Worm (Caenorhabditis elegans) whole organism, L3 larva: ENCODE measurements around the gene gnrr-7.

Experiments used
- aly-2 ChIP-seq: fragments of 150-350 bp; optimal IDR thresholded peaks from 2 replicates; lab custom pipeline; 2014; ENCODE audit warnings: missing biosample characterization, missing genetic modification characterization
- elt-3 ChIP-seq, 3 experiments: fragments of 150-350 bp in 1 of 3; sonication (generic microtip) in 2 of 3; optimal IDR thresholded peaks; 2 replicates in 2 of 3; 4 replicates in 1 of 3; lab custom pipeline; 2014 to 2017; ENCODE audit warnings: missing biosample characterization in 3 of 3, missing genetic modification characterization in 3 of 3
- hmg-11 ChIP-seq: sonication (generic microtip); optimal IDR thresholded peaks from 2 replicates; lab custom pipeline; 2016; ENCODE audit warnings: missing genetic modification characterization, missing compliant biosample characterization
- nhr-67 ChIP-seq: fragments of 150-350 bp; optimal IDR thresholded peaks from 2 replicates; lab custom pipeline; 2014; ENCODE audit warnings: missing biosample characterization, missing genetic modification characterization

Gene gnrr-7

ce11 chrX:11222597-11223218 lies 37.1 kb downstream of the gnrr-7 start, which contains the start of gene C34F6.9:
Gene C34F6.9 (minus strand): TSS chrX:11222647.
- TF ChIP-seq nhr-67 (tag; lab: Kevin White, UChicago) (no peak), hmg-11 (peak; percentile 31)

DNA sequence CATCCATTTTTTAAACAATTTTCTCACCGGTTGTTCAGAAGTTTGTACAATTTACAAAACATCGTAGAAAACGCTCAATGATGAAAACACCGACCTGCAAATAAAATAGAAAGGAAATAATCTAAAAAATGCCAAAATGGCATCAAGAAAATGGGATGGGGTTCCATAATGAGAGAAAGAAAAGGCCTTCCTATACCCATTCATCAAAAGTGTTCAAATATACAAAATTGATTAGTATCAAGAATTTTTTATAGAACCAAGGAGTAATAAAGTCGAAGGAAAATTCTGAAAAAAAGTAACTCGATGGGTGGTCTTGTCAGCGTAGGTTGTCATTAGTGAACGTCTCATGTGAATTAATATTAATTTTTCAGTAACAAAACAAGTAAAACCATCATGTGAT lies 41.0 kb downstream of the gnrr-7 start, which contains the start of gene C34F6.12:
C34F6.12 (minus strand) TSS at position 101 of the 400 bp plus-strand sequence.
- TF ChIP-seq elt-3 (tag; optimal IDR thresholded peaks at IDR 0.05; lab: Kevin White, UChicago) (no peak), aly-2 (tag; lab: Kevin White, UChicago) (no peak)
- TF ChIP-seq, all 47 proteins: peak for 0
